Worm (Caenorhabditis elegans) whole organism, mixed stage, embryonic: Measurements from ENCODE around the gene C04E12.2.
"Not testable (repeated sequence)": the region's sequence is repeated elsewhere in the genome, so short reads cannot be mapped to it uniquely, and the experiment has no call there.

ENCODE experiments used
- M03D4.4 ChIP-seq: sonication (generic microtip); optimal IDR thresholded peaks from 2 replicates; lab custom pipeline; 2017; ENCODE audit warnings: mild to moderate bottlenecking, missing genetic modification characterization, missing compliant biosample characterization
- blmp-1 ChIP-seq: fragments of 150-350 bp; optimal IDR thresholded peaks from 2 replicates; lab custom pipeline; 2014; ENCODE audit warnings: missing biosample characterization, missing genetic modification characterization
- ceh-39 ChIP-seq: fragments of 150-350 bp; optimal IDR thresholded peaks from 2 replicates; lab custom pipeline; 2014; ENCODE audit warnings: missing biosample characterization, missing genetic modification characterization
- ceh-43 ChIP-seq: fragments of 200-800 bp; sonication (Bioruptor generic); optimal IDR thresholded peaks from 2 replicates; lab custom pipeline; 2018; ENCODE audit warnings: mild to moderate bottlenecking, missing genetic modification characterization, moderate library complexity, missing compliant biosample characterization
- ceh-83 ChIP-seq: fragments of 200-800 bp; sonication (Bioruptor generic); optimal IDR thresholded peaks from 2 replicates; lab custom pipeline; 2018; ENCODE audit warnings: mild to moderate bottlenecking, missing genetic modification characterization, missing compliant biosample characterization
- ces-1 ChIP-seq: fragments of 150-350 bp; optimal IDR thresholded peaks from 2 replicates; lab custom pipeline; 2014; ENCODE audit warnings: missing biosample characterization, missing genetic modification reagents, missing genetic modification characterization
- cnd-1 ChIP-seq: fragments of 200-800 bp; sonication (Bioruptor generic); optimal IDR thresholded peaks from 2 replicates; lab custom pipeline; 2018; ENCODE audit warnings: mild to moderate bottlenecking, missing genetic modification characterization, missing compliant biosample characterization
- elt-1 ChIP-seq: sonication (generic microtip); optimal IDR thresholded peaks from 2 replicates; lab custom pipeline; 2017; ENCODE audit warnings: missing genetic modification characterization, mild to moderate bottlenecking, missing compliant biosample characterization, antibody characterized with exemption, moderate library complexity, borderline replicate concordance; ENCODE audit not compliant: insufficient read depth
- elt-3 ChIP-seq: fragments of 150-350 bp; optimal IDR thresholded peaks from 2 replicates; lab custom pipeline; 2014; ENCODE audit warnings: missing biosample characterization, missing genetic modification characterization
- flh-1 ChIP-seq: fragments of 200-800 bp; sonication (Bioruptor generic); optimal IDR thresholded peaks from 2 replicates; lab custom pipeline; 2018; ENCODE audit warnings: mild to moderate bottlenecking, missing genetic modification characterization, moderate library complexity, missing compliant biosample characterization
- ham-2 ChIP-seq: fragments of 200-800 bp; sonication (Bioruptor generic); optimal IDR thresholded peaks from 2 replicates; lab custom pipeline; 2018; ENCODE audit warnings: mild to moderate bottlenecking, missing genetic modification characterization, missing compliant biosample characterization
- hlh-1 ChIP-seq: fragments of 150-350 bp; optimal IDR thresholded peaks from 2 replicates; lab custom pipeline; 2014; ENCODE audit warnings: missing biosample characterization, missing genetic modification reagents, missing genetic modification characterization
- lin-13 ChIP-seq: fragments of 150-350 bp; optimal IDR thresholded peaks from 2 replicates; lab custom pipeline; 2014; ENCODE audit warnings: missing biosample characterization, missing genetic modification characterization
- lin-32 ChIP-seq: fragments of 200-800 bp; sonication (Bioruptor generic); optimal IDR thresholded peaks from 2 replicates; lab custom pipeline; 2018; ENCODE audit warnings: mild to moderate bottlenecking, missing genetic modification characterization, missing compliant biosample characterization
- lsy-2 ChIP-seq: fragments of 150-350 bp; optimal IDR thresholded peaks from 2 replicates; lab custom pipeline; 2014; ENCODE audit warnings: missing biosample characterization, missing genetic modification characterization
- mab-5 ChIP-seq: fragments of 150-350 bp; optimal IDR thresholded peaks from 2 replicates; lab custom pipeline; 2014; ENCODE audit warnings: missing biosample characterization, missing genetic modification characterization
- mep-1 ChIP-seq: fragments of 150-350 bp; optimal IDR thresholded peaks from 2 replicates; lab custom pipeline; 2017; ENCODE audit warnings: missing biosample characterization, missing genetic modification reagents, missing genetic modification characterization, inconsistent platforms
- mls-2 ChIP-seq: sonication (generic microtip); optimal IDR thresholded peaks from 2 replicates; lab custom pipeline; 2016; ENCODE audit warnings: mild to moderate bottlenecking, missing genetic modification characterization, moderate library complexity, missing compliant biosample characterization
- nhr-12 ChIP-seq: fragments of 150-350 bp; optimal IDR thresholded peaks from 2 replicates; lab custom pipeline; 2014; ENCODE audit warnings: missing biosample characterization, missing genetic modification characterization
- nhr-2 ChIP-seq: fragments of 150-350 bp; optimal IDR thresholded peaks from 2 replicates; lab custom pipeline; 2014; ENCODE audit warnings: missing biosample characterization, missing genetic modification characterization
- nhr-237 ChIP-seq: fragments of 150-350 bp; optimal IDR thresholded peaks from 2 replicates; lab custom pipeline; 2014; ENCODE audit warnings: missing biosample characterization, missing genetic modification characterization
- nhr-28 ChIP-seq: fragments of 150-350 bp; optimal IDR thresholded peaks from 2 replicates; lab custom pipeline; 2014; ENCODE audit warnings: missing biosample characterization, missing genetic modification characterization
- pha-4 ChIP-seq: fragments of 150-350 bp; optimal IDR thresholded peaks from 2 replicates; lab custom pipeline; 2018; ENCODE audit warnings: missing biosample characterization, missing genetic modification reagents, missing genetic modification characterization
- sem-2 ChIP-seq: fragments of 200-800 bp; sonication (Bioruptor generic); optimal IDR thresholded peaks from 2 replicates; lab custom pipeline; 2018; ENCODE audit warnings: mild to moderate bottlenecking, missing genetic modification characterization, missing compliant biosample characterization
- snpc-4 ChIP-seq: fragments of 150-350 bp; optimal IDR thresholded peaks from 2 replicates; lab custom pipeline; 2014; ENCODE audit warnings: missing biosample characterization, missing genetic modification characterization
- sptf-1 ChIP-seq: sonication (generic microtip); optimal IDR thresholded peaks from 2 replicates; lab custom pipeline; 2017; ENCODE audit warnings: mild to moderate bottlenecking, missing genetic modification characterization, moderate library complexity, missing compliant biosample characterization
- tbx-8 ChIP-seq: fragments of 200-800 bp; sonication (Bioruptor generic); optimal IDR thresholded peaks from 2 replicates; lab custom pipeline; 2018; ENCODE audit warnings: mild to moderate bottlenecking, missing genetic modification characterization, moderate library complexity, missing compliant biosample characterization
- unc-120 ChIP-seq: sonication (generic microtip); optimal IDR thresholded peaks from 2 replicates; lab custom pipeline; 2017; ENCODE audit warnings: missing genetic modification characterization, missing compliant biosample characterization; ENCODE audit not compliant: poor library complexity, severe bottlenecking
- unc-39 ChIP-seq: fragments of 150-350 bp; optimal IDR thresholded peaks from 2 replicates; lab custom pipeline; 2014; ENCODE audit warnings: missing biosample characterization, missing genetic modification characterization
- unc-62 ChIP-seq: fragments of 150-350 bp; optimal IDR thresholded peaks from 2 replicates; lab custom pipeline; 2014; ENCODE audit warnings: missing biosample characterization, missing genetic modification reagents, missing genetic modification characterization
- zip-8 ChIP-seq: fragments of 150-350 bp; optimal IDR thresholded peaks from 2 replicates; lab custom pipeline; 2014; ENCODE audit warnings: missing biosample characterization, missing genetic modification characterization
- ztf-11 ChIP-seq: fragments of 150-350 bp; optimal IDR thresholded peaks from 2 replicates; lab custom pipeline; 2014; ENCODE audit warnings: missing biosample characterization, missing genetic modification characterization

The C04E12.2 gene

ce11 chrV:3391005-3391404 lies 23.1 kb downstream of the C04E12.2 start:
- TF ChIP-seq sem-2 (GFP tag; lab: Kevin White, UChicago) (no peak), pha-4 (tag; lab: Kevin White, UChicago) (no peak), hlh-1 (tag; lab: Kevin White, UChicago) (no peak), unc-39 (no peak), tbx-8 (GFP tag; lab: Kevin White, UChicago) (no peak), lsy-2 (tag; lab: Kevin White, UChicago) (no peak), ztf-11 (no peak), ceh-43 (GFP tag; lab: Kevin White, UChicago) (no peak), unc-120 (tag; lab: Kevin White, UChicago) (no peak), lin-13 (tag; lab: Kevin White, UChicago) (no peak), ces-1 (GFP tag; lab: Kevin White, UChicago) (no peak), ham-2 (GFP tag; lab: Kevin White, UChicago) (no peak), unc-62 (no peak), nhr-28 (tag; lab: Kevin White, UChicago) (no peak), mab-5 (tag; lab: Kevin White, UChicago) (no peak), lin-32 (GFP tag; lab: Kevin White, UChicago) (no peak)

- no peak for TF ChIP-seq unc-39
- TF ChIP-seq ceh-43 (GFP tag; lab: Kevin White, UChicago) = no peak
- TF ChIP-seq M03D4.4 (tag; lab: Kevin White, UChicago) = no peak
- no peak for TF ChIP-seq lsy-2 (tag; lab: Kevin White, UChicago)
- TF ChIP-seq ceh-39 = no peak
- no peak for TF ChIP-seq nhr-12 (tag; lab: Kevin White, UChicago)
- no peak for TF ChIP-seq ztf-11
- no peak for TF ChIP-seq mab-5 (tag; lab: Kevin White, UChicago)
- TF ChIP-seq ces-1 (GFP tag; lab: Kevin White, UChicago) = no peak
- TF ChIP-seq sptf-1 (tag; lab: Kevin White, UChicago) = no peak
These were observed 26.2 kb downstream of the C04E12.2 start for ce11 chrV:3394065-3394464.

ce11 chrV:3394694-3395240 lies 26.9 kb downstream of the C04E12.2 start, which contains the start of gene T20D4.15:
TSS of gene T20D4.15 (minus strand) at chrV:3394744.
- TF ChIP-seq ces-1 (GFP tag; lab: Kevin White, UChicago) = no peak
- TF ChIP-seq unc-39 = no peak
- no peak for TF ChIP-seq lsy-2 (tag; lab: Kevin White, UChicago)
- TF ChIP-seq blmp-1 (tag; lab: Kevin White, UChicago) = no peak
- TF ChIP-seq tbx-8 (GFP tag; lab: Kevin White, UChicago) = no peak
- TF ChIP-seq mls-2 = no peak
- TF ChIP-seq mep-1 (tag; lab: Kevin White, UChicago) = no peak
- TF ChIP-seq hlh-1 (tag; lab: Kevin White, UChicago) = no peak
- TF ChIP-seq snpc-4 (tag; lab: Kevin White, UChicago) = no peak
- no peak for TF ChIP-seq ztf-11
- TF ChIP-seq mab-5 (tag; lab: Kevin White, UChicago) = no peak
- TF ChIP-seq sem-2 (GFP tag; lab: Kevin White, UChicago) = no peak
- TF ChIP-seq elt-1 (tag; lab: Kevin White, UChicago) = no peak
- no peak for TF ChIP-seq nhr-237 (tag; lab: Kevin White, UChicago)
- TF ChIP-seq zip-8 (tag; lab: Kevin White, UChicago) = no peak
- TF ChIP-seq cnd-1 (tag; lab: Kevin White, UChicago) = no peak
- no peak for TF ChIP-seq ceh-39
- no peak for TF ChIP-seq ceh-83
- TF ChIP-seq unc-120 (tag; lab: Kevin White, UChicago) = no peak

- not testable (repeated sequence) for TF ChIP-seq lin-32 (GFP tag; lab: Kevin White, UChicago); elt-3 (tag; lab: Kevin White, UChicago); hlh-1 (tag; lab: Kevin White, UChicago)
These were observed 28.9 kb downstream of the C04E12.2 start, which contains the start of gene T20D4.12 for ce11 chrV:3396765-3397164. TSS of gene T20D4.12 (plus strand) at chrV:3397065.

DNA sequence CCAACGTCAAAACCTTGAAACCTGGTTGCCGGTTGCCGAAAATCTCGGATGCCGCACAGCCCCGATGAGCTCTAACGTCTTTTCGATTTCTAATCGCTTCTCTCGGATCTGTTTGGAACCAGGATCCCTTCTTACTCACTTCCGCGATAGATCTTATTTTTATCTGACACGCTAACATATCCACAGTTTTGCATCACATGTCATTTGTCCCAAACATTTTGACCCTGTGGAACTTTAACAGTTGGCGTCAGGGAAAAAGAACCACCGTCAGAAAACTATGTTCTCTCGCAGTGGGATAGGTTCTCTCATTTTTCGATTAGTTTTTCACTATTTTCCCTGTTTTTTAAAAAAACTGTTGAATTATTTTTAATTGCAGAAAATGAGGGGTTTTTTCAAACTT lies 30.4 kb downstream of the C04E12.2 start, which contains the start of gene T20D4.11:
Gene T20D4.11 (plus strand): TSS at position 377 of the 400 bp plus-strand sequence.
- no peak for TF ChIP-seq nhr-2 (tag; lab: Kevin White, UChicago)
- no peak for TF ChIP-seq cnd-1 (tag; lab: Kevin White, UChicago)
- TF ChIP-seq elt-3 (tag; lab: Kevin White, UChicago) = no peak
- no peak for TF ChIP-seq ceh-83
- no peak for TF ChIP-seq hlh-1 (tag; lab: Kevin White, UChicago)
- no peak for TF ChIP-seq ceh-43 (GFP tag; lab: Kevin White, UChicago)
- TF ChIP-seq ceh-39 = no peak
- no peak for TF ChIP-seq unc-120 (tag; lab: Kevin White, UChicago)
- no peak for TF ChIP-seq unc-62
- TF ChIP-seq blmp-1 (tag; lab: Kevin White, UChicago) = no peak
- no peak for TF ChIP-seq nhr-237 (tag; lab: Kevin White, UChicago)
- TF ChIP-seq snpc-4 (tag; lab: Kevin White, UChicago) = no peak
- no peak for TF ChIP-seq mls-2
- no peak for TF ChIP-seq unc-39
- TF ChIP-seq lin-32 (GFP tag; lab: Kevin White, UChicago) = no peak
- no peak for TF ChIP-seq tbx-8 (GFP tag; lab: Kevin White, UChicago)
- TF ChIP-seq sptf-1 (tag; lab: Kevin White, UChicago) = no peak
- no peak for TF ChIP-seq flh-1 (GFP tag; lab: Kevin White, UChicago)
- TF ChIP-seq ham-2 (GFP tag; lab: Kevin White, UChicago) = no peak
